Worm (Caenorhabditis elegans) whole organism, L4 larva: Measurements from ENCODE around the gene rsp-2.

ENCODE experiments used
- D1046.2 ChIP-seq: fragments of 200-800 bp; sonication (Bioruptor generic); IDR thresholded peaks from 2 replicates; pipeline ENCODE4 v1.3.6; 2022; ENCODE audit warnings: missing genetic modification characterization, missing compliant biosample characterization
- F10B5.3 ChIP-seq: sonication (generic microtip); optimal IDR thresholded peaks from 2 replicates; lab custom pipeline; 2016; ENCODE audit warnings: mild to moderate bottlenecking, missing genetic modification characterization, missing compliant biosample characterization
- F49E8.2 ChIP-seq: sonication (generic microtip); optimal IDR thresholded peaks from 2 replicates; lab custom pipeline; 2016; ENCODE audit warnings: missing compliant biosample characterization, mild to moderate bottlenecking, missing genetic modification characterization, borderline replicate concordance
- Y105C5A.15 ChIP-seq: fragments of 200-800 bp; sonication (Bioruptor generic); IDR thresholded peaks from 2 replicates; pipeline ENCODE4 v1.3.6; 2022; ENCODE audit warnings: missing genetic modification characterization, missing compliant biosample characterization
- Y75B8A.6 ChIP-seq: fragments of 200-800 bp; sonication (Bioruptor generic); IDR thresholded peaks from 2 replicates; pipeline ENCODE4 v1.3.6; 2022; ENCODE audit warnings: missing genetic modification reagents, missing genetic modification characterization, missing compliant biosample characterization
- ZK546.5 ChIP-seq, 2 experiments: sonication (generic microtip); optimal IDR thresholded peaks; 2 replicates each; lab custom pipeline; 2017; ENCODE audit warnings: missing biosample characterization in 2 of 2, missing genetic modification characterization in 2 of 2
- arid-1 ChIP-seq: fragments of 200-800 bp; sonication (Bioruptor generic); conservative IDR thresholded peaks from 2 replicates; pipeline ENCODE4 v1.3.6; 2022; ENCODE audit warnings: missing genetic modification reagents, missing genetic modification characterization, missing compliant biosample characterization
- ceh-32 ChIP-seq: sonication (generic microtip); optimal IDR thresholded peaks from 2 replicates; lab custom pipeline; 2016; ENCODE audit warnings: mild to moderate bottlenecking, missing genetic modification characterization, missing compliant biosample characterization; ENCODE audit not compliant: poor library complexity
- ceh-82 ChIP-seq: sonication (generic microtip); optimal IDR thresholded peaks from 2 replicates; lab custom pipeline; 2017; ENCODE audit warnings: missing biosample characterization, missing genetic modification characterization
- cey-2 ChIP-seq: sonication (generic microtip); optimal IDR thresholded peaks from 3 replicates; lab custom pipeline; 2017; ENCODE audit warnings: missing genetic modification characterization, mild to moderate bottlenecking, missing compliant biosample characterization, antibody characterized with exemption, borderline replicate concordance; ENCODE audit not compliant: insufficient read depth
- ctbp-1 ChIP-seq: fragments of 200-800 bp; sonication (Bioruptor generic); IDR thresholded peaks from 2 replicates; pipeline ENCODE4 v1.3.6; 2022; ENCODE audit warnings: missing genetic modification reagents, missing genetic modification characterization, missing compliant biosample characterization
- daf-12 ChIP-seq: fragments of 150-350 bp; optimal IDR thresholded peaks from 2 replicates; lab custom pipeline; 2014; ENCODE audit warnings: missing biosample characterization, missing genetic modification reagents, missing genetic modification characterization
- daf-19 ChIP-seq: fragments of 200-800 bp; sonication (Bioruptor generic); conservative IDR thresholded peaks from 2 replicates; pipeline ENCODE4 v1.3.6; 2022; ENCODE audit warnings: missing genetic modification characterization, missing compliant biosample characterization
- dmd-8 ChIP-seq: fragments of 200-800 bp; sonication (Bioruptor generic); IDR thresholded peaks from 2 replicates; pipeline ENCODE4 v1.3.6; 2022; ENCODE audit warnings: missing genetic modification characterization, missing compliant biosample characterization
- dmd-9 ChIP-seq: fragments of 200-800 bp; sonication (Bioruptor generic); IDR thresholded peaks from 2 replicates; pipeline ENCODE4 v1.3.6; 2022; ENCODE audit warnings: missing genetic modification reagents, missing genetic modification characterization, missing compliant biosample characterization
- duxl-1 ChIP-seq: sonication (generic microtip); optimal IDR thresholded peaks from 2 replicates; lab custom pipeline; 2016; ENCODE audit warnings: mild to moderate bottlenecking, missing genetic modification characterization, moderate library complexity, missing compliant biosample characterization; ENCODE audit not compliant: poor library complexity
- egl-27 ChIP-seq: sonication (generic microtip); optimal IDR thresholded peaks from 3 replicates; lab custom pipeline; 2017; ENCODE audit warnings: missing biosample characterization, missing genetic modification reagents, missing genetic modification characterization
- egl-43 ChIP-seq: fragments of 200-800 bp; sonication (Bioruptor generic); IDR thresholded peaks from 2 replicates; pipeline ENCODE4 v1.3.6; 2022; ENCODE audit warnings: missing genetic modification reagents, missing genetic modification characterization, missing compliant biosample characterization
- fkh-10 ChIP-seq: fragments of 150-350 bp; optimal IDR thresholded peaks from 2 replicates; lab custom pipeline; 2014; ENCODE audit warnings: missing biosample characterization, missing genetic modification reagents, missing genetic modification characterization
- fos-1 ChIP-seq: fragments of 150-350 bp; optimal IDR thresholded peaks from 2 replicates; lab custom pipeline; 2014; ENCODE audit warnings: missing biosample characterization, missing genetic modification characterization
- hlh-11 ChIP-seq: fragments of 200-800 bp; sonication (Bioruptor generic); optimal IDR thresholded peaks from 2 replicates; lab custom pipeline; 2018; ENCODE audit warnings: mild to moderate bottlenecking, missing genetic modification characterization, missing compliant biosample characterization
- lim-7 ChIP-seq: fragments of 200-800 bp; sonication (Bioruptor generic); IDR thresholded peaks from 2 replicates; pipeline ENCODE4 v1.3.6; 2022; ENCODE audit warnings: missing genetic modification characterization, missing compliant biosample characterization
- lin-1 ChIP-seq: fragments of 200-800 bp; sonication (Bioruptor generic); IDR thresholded peaks from 2 replicates; pipeline ENCODE4 v1.3.6; 2022; ENCODE audit warnings: missing genetic modification reagents, missing genetic modification characterization, missing compliant biosample characterization
- lin-13 ChIP-seq: fragments of 150-350 bp; optimal IDR thresholded peaks from 2 replicates; lab custom pipeline; 2014; ENCODE audit warnings: missing biosample characterization, missing genetic modification reagents, missing genetic modification characterization
- lin-29 ChIP-seq: fragments of 200-800 bp; sonication (Bioruptor generic); IDR thresholded peaks from 2 replicates; pipeline ENCODE4 v1.3.6; 2022; ENCODE audit warnings: missing genetic modification reagents, missing genetic modification characterization, missing compliant biosample characterization
- lin-39 ChIP-seq: fragments of 150-350 bp; optimal IDR thresholded peaks from 2 replicates; lab custom pipeline; 2014; ENCODE audit warnings: missing biosample characterization, missing genetic modification reagents, missing genetic modification characterization
- lir-3 ChIP-seq: sonication (generic microtip); optimal IDR thresholded peaks from 2 replicates; lab custom pipeline; 2016; ENCODE audit warnings: mild to moderate bottlenecking, missing genetic modification characterization, missing compliant biosample characterization
- madf-9 ChIP-seq: fragments of 200-800 bp; sonication (Bioruptor generic); conservative IDR thresholded peaks from 2 replicates; pipeline ENCODE4 v1.3.6; 2022; ENCODE audit warnings: missing genetic modification reagents, missing genetic modification characterization, missing compliant biosample characterization
- mdt-29 ChIP-seq: fragments of 200-800 bp; sonication (Bioruptor generic); IDR thresholded peaks from 2 replicates; pipeline ENCODE4 v1.3.6; 2022; ENCODE audit warnings: missing genetic modification reagents, missing genetic modification characterization, missing compliant biosample characterization
- mep-1 ChIP-seq: fragments of 150-350 bp; sonication (generic microtip); optimal IDR thresholded peaks from 3 replicates; lab custom pipeline; 2014; ENCODE audit warnings: missing biosample characterization, missing genetic modification characterization
- mxl-3 ChIP-seq: fragments of 200-800 bp; sonication (Bioruptor generic); optimal IDR thresholded peaks from 2 replicates; lab custom pipeline; 2018; ENCODE audit warnings: mild to moderate bottlenecking, missing genetic modification characterization, missing compliant biosample characterization
- nhr-10 ChIP-seq: fragments of 150-350 bp; optimal IDR thresholded peaks from 2 replicates; lab custom pipeline; 2014; ENCODE audit warnings: missing biosample characterization, missing genetic modification characterization
- nhr-111 ChIP-seq: fragments of 200-800 bp; sonication (Bioruptor generic); optimal IDR thresholded peaks from 2 replicates; lab custom pipeline; 2018; ENCODE audit warnings: mild to moderate bottlenecking, missing genetic modification characterization, missing compliant biosample characterization
- nhr-28 ChIP-seq: fragments of 150-350 bp; optimal IDR thresholded peaks from 2 replicates; lab custom pipeline; 2014; ENCODE audit warnings: missing biosample characterization, missing genetic modification characterization
- nhr-6 ChIP-seq: fragments of 150-350 bp; optimal IDR thresholded peaks from 2 replicates; lab custom pipeline; 2014; ENCODE audit warnings: missing biosample characterization, missing genetic modification characterization
- php-3 ChIP-seq: fragments of 200-800 bp; sonication (Bioruptor generic); IDR thresholded peaks from 2 replicates; pipeline ENCODE4 v1.3.6; 2022; ENCODE audit warnings: missing genetic modification reagents, missing genetic modification characterization, missing compliant biosample characterization
- pqm-1 ChIP-seq: sonication (generic microtip); optimal IDR thresholded peaks from 2 replicates; lab custom pipeline; 2017; ENCODE audit warnings: missing biosample characterization, missing genetic modification characterization
- saeg-2 ChIP-seq: fragments of 200-800 bp; sonication (Bioruptor generic); IDR thresholded peaks from 2 replicates; pipeline ENCODE4 v1.3.6; 2022; ENCODE audit warnings: missing genetic modification reagents, missing genetic modification characterization, missing compliant biosample characterization
- sdz-12 ChIP-seq: fragments of 200-800 bp; sonication (Bioruptor generic); optimal IDR thresholded peaks from 2 replicates; lab custom pipeline; 2018; ENCODE audit warnings: mild to moderate bottlenecking, missing genetic modification characterization, missing compliant biosample characterization
- set-16 ChIP-seq: fragments of 200-800 bp; sonication (Bioruptor generic); IDR thresholded peaks from 2 replicates; pipeline ENCODE4 v1.3.6; 2022; ENCODE audit warnings: missing genetic modification reagents, missing genetic modification characterization, missing compliant biosample characterization
- skn-1 ChIP-seq: fragments of 150-350 bp; optimal IDR thresholded peaks from 2 replicates; lab custom pipeline; 2014; ENCODE audit warnings: missing biosample characterization, missing genetic modification characterization
- snpc-4 ChIP-seq: fragments of 150-350 bp; optimal IDR thresholded peaks from 2 replicates; lab custom pipeline; 2014; ENCODE audit warnings: missing biosample characterization, missing genetic modification characterization
- ztf-11 ChIP-seq: fragments of 150-350 bp; optimal IDR thresholded peaks from 2 replicates; lab custom pipeline; 2014; ENCODE audit warnings: missing biosample characterization, missing genetic modification characterization

rsp-2 gene

ce11 chrII:11469574-11470108, 16.9 kb upstream of the rsp-2 start, which contains the start of gene cisd-1 (continued):
- TF ChIP-seq F10B5.3 (tag; lab: Kevin White, UChicago) (no peak), lin-39 (tag; lab: Kevin White, UChicago) (no peak), snpc-4 (tag; lab: Kevin White, UChicago) (no peak), ceh-82 (tag; lab: Kevin White, UChicago) (no peak), pqm-1 (tag; lab: Kevin White, UChicago) (peak; percentile 45), daf-12 (tag; lab: Kevin White, UChicago) (no peak), ctbp-1 (no peak), lin-13 (GFP tag; lab: Kevin White, UChicago) (no peak), Y75B8A.6 (GFP tag; lab: Robert Waterston, UW) (no peak), nhr-111 (GFP tag; lab: Kevin White, UChicago) (no peak), lim-7 (GFP tag; lab: Robert Waterston, UW) (no peak), ZK546.5 (tag; optimal IDR thresholded peaks at IDR 0.05; lab: Kevin White, UChicago) (no peak), hlh-11 (tag; lab: Kevin White, UChicago) (peak; percentile 53), fkh-10 (GFP tag; lab: Kevin White, UChicago) (no peak), ceh-32 (no peak), egl-43 (no peak), duxl-1 (tag; lab: Kevin White, UChicago) (no peak), egl-27 (tag; lab: Kevin White, UChicago) (no peak), skn-1 (tag; lab: Kevin White, UChicago) (no peak), arid-1 (GFP tag; lab: Robert Waterston, UW) (no peak), nhr-10 (no peak), saeg-2 (no peak), nhr-6 (tag; lab: Kevin White, UChicago) (no peak), mep-1 (tag; lab: Kevin White, UChicago) (peak; percentile 62), Y105C5A.15 (no peak), fos-1 (tag; lab: Kevin White, UChicago) (no peak), F49E8.2 (no peak), sdz-12 (GFP tag; lab: Kevin White, UChicago) (no peak), mxl-3 (peak; percentile 49), cey-2 (tag; lab: Kevin White, UChicago) (no peak), D1046.2 (no peak), lir-3 (no peak), mdt-29 (GFP tag; lab: Robert Waterston, UW) (no peak), nhr-28 (tag; lab: Kevin White, UChicago) (peak; percentile 98), set-16 (no peak), dmd-8 (GFP tag; lab: Robert Waterston, UW) (no peak), lin-1 (GFP tag; lab: Robert Waterston, UW) (no peak)

- TF ChIP-seq fkh-10 (GFP tag; lab: Kevin White, UChicago) (no peak), php-3 (no peak), ZK546.5 (tag; optimal IDR thresholded peaks at IDR 0.05; lab: Kevin White, UChicago) (no peak), dmd-8 (GFP tag; lab: Robert Waterston, UW) (no peak), mep-1 (tag; lab: Kevin White, UChicago) (no peak), ztf-11 (tag; lab: Kevin White, UChicago) (no peak), pqm-1 (tag; lab: Kevin White, UChicago) (no peak), mxl-3 (no peak), dmd-9 (GFP tag; lab: Robert Waterston, UW) (no peak), lin-39 (tag; lab: Kevin White, UChicago) (no peak), lin-29 (no peak), madf-9 (GFP tag; lab: Robert Waterston, UW) (no peak), hlh-11 (tag; lab: Kevin White, UChicago) (no peak), daf-19 (GFP tag; lab: Robert Waterston, UW) (no peak), lir-3 (no peak)
These were observed 14.8 kb upstream of the rsp-2 start, which contains the start of gene klp-17 for ce11 chrII:11467541-11467940. Gene klp-17 (minus strand): TSS chrII:11467641.
